Worm (Caenorhabditis elegans) whole organism, L1 larva: ENCODE results near the gene mrps-35.

Experiments
- C04F5.9 ChIP-seq: sonication (generic microtip); optimal IDR thresholded peaks from 2 replicates; lab custom pipeline; 2016; ENCODE audit warnings: missing genetic modification characterization, missing compliant biosample characterization
- C34B4.2 ChIP-seq: sonication (generic microtip); optimal IDR thresholded peaks from 2 replicates; lab custom pipeline; 2017; ENCODE audit warnings: mild to moderate bottlenecking, missing genetic modification characterization, missing compliant biosample characterization
- F16B12.6 ChIP-seq: fragments of 150-350 bp; optimal IDR thresholded peaks from 2 replicates; lab custom pipeline; 2014; ENCODE audit warnings: missing biosample characterization, missing genetic modification characterization
- alr-1 ChIP-seq: fragments of 200-800 bp; sonication (Bioruptor generic); optimal IDR thresholded peaks from 2 replicates; lab custom pipeline; 2018; ENCODE audit warnings: borderline replicate concordance, mild to moderate bottlenecking, missing genetic modification characterization, missing compliant biosample characterization
- aly-2 ChIP-seq: fragments of 150-350 bp; optimal IDR thresholded peaks from 2 replicates; lab custom pipeline; 2014; ENCODE audit warnings: missing biosample characterization, missing genetic modification characterization
- blmp-1 ChIP-seq: fragments of 150-350 bp; optimal IDR thresholded peaks from 2 replicates; lab custom pipeline; 2014; ENCODE audit warnings: missing biosample characterization, missing genetic modification characterization
- ceh-63 ChIP-seq: fragments of 200-800 bp; sonication (Bioruptor generic); optimal IDR thresholded peaks from 2 replicates; lab custom pipeline; 2018; ENCODE audit warnings: mild to moderate bottlenecking, missing genetic modification characterization, missing compliant biosample characterization
- ceh-82 ChIP-seq, 3 experiments: fragments of 150-350 bp in 1 of 3; sonication (generic microtip) in 2 of 3; optimal IDR thresholded peaks; 2 replicates each; lab custom pipeline; 2014 to 2017; ENCODE audit warnings: missing biosample characterization in 3 of 3, missing genetic modification characterization in 3 of 3
- ceh-88 ChIP-seq: fragments of 200-800 bp; sonication (Bioruptor generic); IDR thresholded peaks from 2 replicates; pipeline ENCODE4 v1.3.6; 2022; ENCODE audit warnings: missing genetic modification characterization, missing compliant biosample characterization
- ceh-90 ChIP-seq: sonication (generic microtip); optimal IDR thresholded peaks from 2 replicates; lab custom pipeline; 2016; ENCODE audit warnings: missing genetic modification characterization, missing compliant biosample characterization
- ces-1 ChIP-seq: fragments of 150-350 bp; optimal IDR thresholded peaks from 2 replicates; lab custom pipeline; 2014; ENCODE audit warnings: missing biosample characterization, missing genetic modification reagents, missing genetic modification characterization
- egl-13 ChIP-seq: sonication (generic microtip); optimal IDR thresholded peaks from 2 replicates; lab custom pipeline; 2016; ENCODE audit warnings: missing genotype, missing genetic modification reagents, missing genetic modification characterization, missing compliant biosample characterization
- elt-3 ChIP-seq, 6 experiments: fragments of 150-350 bp in 1 of 6; sonication (generic microtip); optimal IDR thresholded peaks; 2 replicates each; lab custom pipeline; 2017 to 2018; ENCODE audit warnings: missing biosample characterization in 6 of 6, missing genetic modification characterization in 6 of 6, inconsistent platforms in 1 of 6
- fkh-10 ChIP-seq: sonication (generic microtip); optimal IDR thresholded peaks from 2 replicates; lab custom pipeline; 2017; ENCODE audit warnings: missing biosample characterization, missing genetic modification reagents, missing genetic modification characterization
- fkh-8 ChIP-seq: sonication (generic microtip); optimal IDR thresholded peaks from 2 replicates; lab custom pipeline; 2016; ENCODE audit warnings: mild to moderate bottlenecking, missing genetic modification characterization, missing compliant biosample characterization
- grh-1 ChIP-seq: fragments of 200-800 bp; sonication (Bioruptor generic); IDR thresholded peaks from 2 replicates; pipeline ENCODE4 v1.3.6; 2022; ENCODE audit warnings: missing genetic modification reagents, missing genetic modification characterization, missing compliant biosample characterization
- hlh-17 ChIP-seq: fragments of 200-800 bp; sonication (Bioruptor generic); optimal IDR thresholded peaks from 2 replicates; lab custom pipeline; 2018; ENCODE audit warnings: missing genetic modification characterization, mild to moderate bottlenecking, missing compliant biosample characterization, moderate library complexity, borderline replicate concordance
- hlh-4 ChIP-seq: sonication (generic microtip); optimal IDR thresholded peaks from 2 replicates; lab custom pipeline; 2016; ENCODE audit warnings: mild to moderate bottlenecking, missing genetic modification characterization, missing compliant biosample characterization
- hpl-2 ChIP-seq: fragments of 150-350 bp; optimal IDR thresholded peaks from 2 replicates; lab custom pipeline; 2014; ENCODE audit warnings: missing biosample characterization, missing genetic modification reagents, missing genetic modification characterization
- irx-1 ChIP-seq: sonication (generic microtip); optimal IDR thresholded peaks from 2 replicates; lab custom pipeline; 2016; ENCODE audit warnings: missing genetic modification characterization, missing compliant biosample characterization
- isw-1 ChIP-seq: fragments of 200-800 bp; sonication (Bioruptor generic); IDR thresholded peaks from 2 replicates; pipeline ENCODE4 v1.3.6; 2022; ENCODE audit warnings: missing genetic modification characterization, missing compliant biosample characterization
- jun-1 ChIP-seq: fragments of 150-350 bp; optimal IDR thresholded peaks from 2 replicates; lab custom pipeline; 2014; ENCODE audit warnings: missing biosample characterization, missing genetic modification reagents, missing genetic modification characterization
- lin-13 ChIP-seq: fragments of 150-350 bp; optimal IDR thresholded peaks from 2 replicates; lab custom pipeline; 2014; ENCODE audit warnings: missing biosample characterization, missing genetic modification reagents, missing genetic modification characterization
- lin-14 ChIP-seq: fragments of 200-800 bp; sonication (Bioruptor generic); optimal IDR thresholded peaks from 2 replicates; lab custom pipeline; 2018; ENCODE audit warnings: mild to moderate bottlenecking, missing genetic modification characterization, moderate library complexity, missing compliant biosample characterization
- lin-15B ChIP-seq: fragments of 150-350 bp; sonication (generic microtip); optimal IDR thresholded peaks from 3 replicates; lab custom pipeline; 2014; ENCODE audit warnings: missing biosample characterization, missing genetic modification characterization
- lin-35 ChIP-seq, 2 experiments: fragments of 150-350 bp; optimal IDR thresholded peaks; 2 replicates each; lab custom pipeline; 2014; ENCODE audit warnings: missing biosample characterization in 2 of 2, missing genetic modification characterization in 2 of 2, missing genetic modification reagents in 2 of 2
- lin-39 ChIP-seq: fragments of 150-350 bp; optimal IDR thresholded peaks from 2 replicates; lab custom pipeline; 2014; ENCODE audit warnings: missing biosample characterization, missing genetic modification reagents, missing genetic modification characterization
- lir-3 ChIP-seq: sonication (generic microtip); optimal IDR thresholded peaks from 2 replicates; lab custom pipeline; 2016; ENCODE audit warnings: mild to moderate bottlenecking, missing genetic modification characterization, moderate library complexity, missing compliant biosample characterization; ENCODE audit not compliant: poor library complexity
- lsy-2 ChIP-seq, 2 experiments: fragments of 150-350 bp; optimal IDR thresholded peaks; 2 replicates each; lab custom pipeline; 2014; ENCODE audit warnings: missing biosample characterization in 2 of 2, missing genetic modification characterization in 2 of 2
- mdl-1 ChIP-seq, 2 experiments: fragments of 150-350 bp; optimal IDR thresholded peaks; 2 replicates each; lab custom pipeline; 2014 to 2017; ENCODE audit warnings: missing biosample characterization in 2 of 2, missing genetic modification characterization in 2 of 2, inconsistent platforms in 1 of 2
- mef-2 ChIP-seq: fragments of 150-350 bp; optimal IDR thresholded peaks from 2 replicates; lab custom pipeline; 2014; ENCODE audit warnings: missing biosample characterization, missing genetic modification characterization
- nhr-11 ChIP-seq: fragments of 150-350 bp; optimal IDR thresholded peaks from 2 replicates; lab custom pipeline; 2014; ENCODE audit warnings: missing biosample characterization, missing genetic modification characterization
- nhr-12 ChIP-seq: sonication (generic microtip); optimal IDR thresholded peaks from 2 replicates; lab custom pipeline; 2017; ENCODE audit warnings: missing biosample characterization, missing genetic modification characterization
- nhr-19 ChIP-seq: fragments of 200-800 bp; sonication (Bioruptor generic); conservative IDR thresholded peaks from 2 replicates; pipeline ENCODE4 v1.3.6; 2022; ENCODE audit warnings: missing genetic modification characterization, missing compliant biosample characterization
- nhr-237 ChIP-seq: fragments of 150-350 bp; optimal IDR thresholded peaks from 2 replicates; lab custom pipeline; 2014; ENCODE audit warnings: missing biosample characterization, missing genetic modification characterization
- nhr-28 ChIP-seq: fragments of 150-350 bp; optimal IDR thresholded peaks from 2 replicates; lab custom pipeline; 2014; ENCODE audit warnings: missing biosample characterization, missing genetic modification characterization
- nhr-71 ChIP-seq: sonication (generic microtip); optimal IDR thresholded peaks from 2 replicates; lab custom pipeline; 2016; ENCODE audit warnings: mild to moderate bottlenecking, missing genetic modification characterization, moderate library complexity, missing compliant biosample characterization
- nhr-76 ChIP-seq: sonication (generic microtip); optimal IDR thresholded peaks from 2 replicates; lab custom pipeline; 2017; ENCODE audit warnings: missing biosample characterization, missing genetic modification characterization
- nhr-77 ChIP-seq: fragments of 150-350 bp; optimal IDR thresholded peaks from 2 replicates; lab custom pipeline; 2014; ENCODE audit warnings: missing biosample characterization, missing genetic modification characterization
- nhr-84 ChIP-seq: sonication (generic microtip); optimal IDR thresholded peaks from 2 replicates; lab custom pipeline; 2017; ENCODE audit warnings: missing biosample characterization, missing genetic modification characterization
- nhr-85 ChIP-seq: sonication (generic microtip); peaks from one replicate; lab custom pipeline; 2016; ENCODE audit warnings: missing genetic modification characterization, inconsistent platforms, missing compliant biosample characterization
- pax-3 ChIP-seq: fragments of 200-800 bp; sonication (Bioruptor generic); optimal IDR thresholded peaks from 2 replicates; lab custom pipeline; 2018; ENCODE audit warnings: mild to moderate bottlenecking, missing genetic modification characterization, moderate library complexity, missing compliant biosample characterization
- rnt-1 ChIP-seq: sonication (generic microtip); optimal IDR thresholded peaks from 2 replicates; lab custom pipeline; 2016; ENCODE audit warnings: mild to moderate bottlenecking, missing genetic modification characterization, moderate library complexity, missing compliant biosample characterization
- snpc-4 ChIP-seq: fragments of 150-350 bp; optimal IDR thresholded peaks from 2 replicates; lab custom pipeline; 2014; ENCODE audit warnings: missing biosample characterization, missing genetic modification characterization
- snu-23 ChIP-seq: sonication (generic microtip); optimal IDR thresholded peaks from 2 replicates; lab custom pipeline; 2016; ENCODE audit warnings: missing genetic modification characterization, missing compliant biosample characterization
- sup-37 ChIP-seq: fragments of 200-800 bp; sonication (Bioruptor generic); optimal IDR thresholded peaks from 2 replicates; lab custom pipeline; 2018; ENCODE audit warnings: mild to moderate bottlenecking, missing genetic modification characterization, missing compliant biosample characterization
- swsn-7 ChIP-seq: sonication (generic microtip); optimal IDR thresholded peaks from 2 replicates; lab custom pipeline; 2016; ENCODE audit warnings: missing genetic modification characterization, missing compliant biosample characterization
- tbx-2 ChIP-seq: sonication (generic microtip); optimal IDR thresholded peaks from 2 replicates; lab custom pipeline; 2016; ENCODE audit warnings: missing genetic modification characterization, missing compliant biosample characterization
- unc-130 ChIP-seq: fragments of 150-350 bp; optimal IDR thresholded peaks from 2 replicates; lab custom pipeline; 2017; ENCODE audit warnings: missing biosample characterization, missing genetic modification characterization, inconsistent platforms
- unc-86 ChIP-seq: sonication (generic microtip); optimal IDR thresholded peaks from 2 replicates; lab custom pipeline; 2016; ENCODE audit warnings: missing genetic modification characterization, missing compliant biosample characterization
- unc-98 ChIP-seq: fragments of 200-800 bp; sonication (Bioruptor generic); IDR thresholded peaks from 2 replicates; pipeline ENCODE4 v1.3.6; 2022; ENCODE audit warnings: missing genetic modification characterization, missing compliant biosample characterization
- ztf-11 ChIP-seq, 2 experiments: sonication (generic microtip); optimal IDR thresholded peaks; 2 replicates each; lab custom pipeline; 2016 to 2017; ENCODE audit warnings: missing genetic modification characterization in 2 of 2, missing biosample characterization in 1 of 2, missing compliant biosample characterization in 1 of 2
- ztf-4 ChIP-seq: fragments of 150-350 bp; optimal IDR thresholded peaks from 2 replicates; lab custom pipeline; 2014; ENCODE audit warnings: missing biosample characterization, missing genetic modification characterization

Gene mrps-35

DNA sequence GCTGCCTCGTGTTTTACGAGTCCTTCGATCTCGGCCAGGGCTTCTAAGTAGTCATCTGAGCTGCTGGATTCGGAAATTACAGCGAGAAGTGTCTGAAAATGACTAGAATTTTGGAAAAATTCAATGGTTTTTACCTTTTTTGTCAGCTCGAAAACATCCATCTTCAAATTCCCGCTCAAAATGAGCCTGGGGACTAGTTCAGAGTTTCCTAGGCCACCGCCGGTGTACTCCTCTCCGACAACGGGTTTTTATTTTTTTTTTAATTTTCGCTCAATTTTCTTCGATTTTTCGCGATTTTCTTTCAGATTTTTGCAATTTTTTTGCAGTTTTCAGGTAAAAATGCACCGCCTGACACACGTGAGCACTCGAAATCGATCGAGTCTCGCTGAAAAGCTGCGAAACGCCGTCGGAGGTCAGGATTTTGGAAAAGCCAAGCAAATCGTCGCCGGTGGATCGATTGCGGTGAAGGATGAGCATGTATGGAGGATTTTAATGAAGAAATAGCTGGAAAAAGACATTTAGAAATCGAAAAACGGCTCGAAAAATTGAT lies at the start of gene mrps-35, which contains the start of gene sws-1:
Gene mrps-35, plus strand, starts transcription at position 327 of the 550 bp plus-strand sequence.
Gene sws-1, minus strand, starts transcription at position 500 of the 550 bp plus-strand sequence.
- no peak for TF ChIP-seq ces-1 (GFP tag; lab: Kevin White, UChicago)
- peak; percentile 94 for TF ChIP-seq lir-3
- TF ChIP-seq nhr-237 (tag; lab: Kevin White, UChicago): no peak
- TF ChIP-seq fkh-10: no peak
- peak; percentile 69 for TF ChIP-seq grh-1 (GFP tag; lab: Robert Waterston, UW)
- peak; percentile 69 for TF ChIP-seq lin-13 (GFP tag; lab: Kevin White, UChicago)
- peak; percentile 95 for TF ChIP-seq irx-1
- no peak for TF ChIP-seq ceh-88 (GFP tag; lab: Robert Waterston, UW)
- peak; percentile 85 for TF ChIP-seq snu-23 (GFP tag; lab: Kevin White, UChicago)
- TF ChIP-seq fkh-8: peak; percentile 76
- TF ChIP-seq unc-98 (GFP tag; lab: Robert Waterston, UW): peak; percentile 89
- TF ChIP-seq unc-130 (tag; lab: Kevin White, UChicago): no peak
- TF ChIP-seq nhr-28 (tag; lab: Kevin White, UChicago): no peak
- no peak for TF ChIP-seq ztf-4 (tag; lab: Kevin White, UChicago)
- TF ChIP-seq ceh-82 (tag; optimal IDR thresholded peaks at IDR 0.05; lab: Kevin White, UChicago): peak; percentile 20 to 79 (median 68)
- peak; percentile 92 for TF ChIP-seq tbx-2
- no peak for TF ChIP-seq mef-2
- TF ChIP-seq ceh-63 (GFP tag; lab: Kevin White, UChicago): no peak
- TF ChIP-seq aly-2 (tag; lab: Kevin White, UChicago): peak; percentile 0
- TF ChIP-seq sup-37 (GFP tag; lab: Kevin White, UChicago): peak; percentile 21
- peak; percentile 92 for TF ChIP-seq pax-3
- TF ChIP-seq lsy-2 (tag; optimal IDR thresholded peaks at IDR 0.05; lab: Kevin White, UChicago): peak; percentile 72 to 74
- no peak for TF ChIP-seq alr-1 (tag; lab: Kevin White, UChicago)
- TF ChIP-seq lin-14 (GFP tag; lab: Kevin White, UChicago): no peak
- TF ChIP-seq lin-35 (GFP tag; optimal IDR thresholded peaks at IDR 0.05; lab: Kevin White, UChicago): peak; percentile 91 to 94
- no peak for TF ChIP-seq nhr-12 (tag; lab: Kevin White, UChicago)
- TF ChIP-seq hlh-17 (GFP tag; lab: Kevin White, UChicago): no peak
- no peak for TF ChIP-seq nhr-76 (tag; lab: Kevin White, UChicago)
- peak; percentile 98 for TF ChIP-seq ceh-90 (tag; lab: Kevin White, UChicago)
- peak; percentile 99 for TF ChIP-seq rnt-1 (tag; lab: Kevin White, UChicago)
- peak in 1 of 2 experiments; percentile 95 for TF ChIP-seq ztf-11 (tag; optimal IDR thresholded peaks at IDR 0.05; lab: Kevin White, UChicago)
- peak; percentile 83 for TF ChIP-seq swsn-7 (tag; lab: Kevin White, UChicago)
- peak; percentile 72 for TF ChIP-seq unc-86 (tag; lab: Kevin White, UChicago)
- TF ChIP-seq snpc-4: peak; percentile 60
- no peak for TF ChIP-seq nhr-11 (tag; lab: Kevin White, UChicago)
- peak; percentile 56 for TF ChIP-seq hlh-4 (tag; lab: Kevin White, UChicago)
- TF ChIP-seq blmp-1 (tag; lab: Kevin White, UChicago): peak; percentile 43
- peak; percentile 94 for TF ChIP-seq nhr-85 (tag; lab: Kevin White, UChicago)
- TF ChIP-seq nhr-71: peak; percentile 89
- TF ChIP-seq C34B4.2 (tag; lab: Kevin White, UChicago): no peak
- peak; percentile 34 for TF ChIP-seq lin-15B (tag; lab: Kevin White, UChicago)
- TF ChIP-seq lin-39 (tag; lab: Kevin White, UChicago): peak; percentile 26
- TF ChIP-seq nhr-77 (tag; lab: Kevin White, UChicago): no peak
- TF ChIP-seq hpl-2 (GFP tag; lab: Kevin White, UChicago): no peak
- peak in 1 of 6 experiments; percentile 24 for TF ChIP-seq elt-3 (tag; optimal IDR thresholded peaks at IDR 0.05; lab: Kevin White, UChicago)
- TF ChIP-seq C04F5.9 (tag; lab: Kevin White, UChicago): peak; percentile 78
- peak; percentile 3 for TF ChIP-seq jun-1 (tag; lab: Kevin White, UChicago)
- TF ChIP-seq nhr-84 (tag; lab: Kevin White, UChicago): no peak
- TF ChIP-seq F16B12.6 (tag; lab: Kevin White, UChicago): no peak
- peak; percentile 81 for TF ChIP-seq egl-13 (tag; lab: Kevin White, UChicago)
- TF ChIP-seq nhr-19 (GFP tag; lab: Robert Waterston, UW): peak; percentile 92
- TF ChIP-seq isw-1 (GFP tag; lab: Robert Waterston, UW): peak; percentile 61
- TF ChIP-seq mdl-1 (tag; optimal IDR thresholded peaks at IDR 0.05; lab: Kevin White, UChicago): no peak
